Fruit fly (Drosophila melanogaster): ENCODE measurements around the gene CG34150.

CG34150 gene

DNA sequence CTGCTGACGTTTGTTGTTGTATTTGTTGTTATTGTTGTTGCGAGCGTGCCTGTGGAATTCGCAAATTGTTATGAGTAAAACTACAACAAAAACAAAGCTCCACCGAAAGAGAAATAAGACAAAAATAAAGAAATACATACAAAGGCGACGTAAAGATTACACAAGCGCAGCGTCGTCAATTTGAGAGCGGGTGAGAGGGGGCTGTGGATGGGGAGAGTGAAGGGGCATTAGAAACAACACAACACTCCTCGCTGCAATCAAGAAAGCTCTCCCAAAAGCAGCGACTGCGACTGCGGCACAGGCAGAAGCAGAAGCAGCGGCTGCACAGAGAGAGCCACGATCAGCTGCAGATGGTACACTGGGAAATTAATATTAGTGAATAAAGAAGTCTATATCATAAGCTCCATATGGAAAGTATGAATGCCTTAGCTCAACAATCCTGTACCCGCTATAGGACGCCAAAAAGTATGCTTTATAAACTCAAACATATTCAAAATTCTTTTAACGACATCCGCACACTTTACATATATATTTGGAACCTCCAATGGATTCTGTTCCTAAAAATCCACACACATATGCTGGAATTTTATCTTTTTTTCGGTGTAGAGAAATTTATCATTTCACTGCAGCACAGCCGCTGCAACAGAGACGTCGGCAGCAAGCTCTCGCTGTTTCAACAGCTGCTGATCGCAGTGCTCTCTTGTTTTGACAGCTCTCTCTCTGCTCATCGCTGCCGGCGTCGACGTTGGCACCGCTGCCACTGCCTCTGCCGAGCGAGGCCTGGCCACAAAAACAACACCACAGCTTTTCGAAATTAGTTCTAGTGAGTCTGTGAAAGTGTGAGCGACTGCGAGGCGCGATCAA lies 45.3 kb upstream of the CG34150 start, which contains the start of gene CG13631:
Gene CG13631 (plus strand): TSS at position 814 of the 864 bp plus-strand sequence.
- TF ChIP-seq CG11294 (GFP tag; IDR thresholded peaks at IDR 0.05) (peak; percentile 95), Hr39 (GFP tag; optimal IDR thresholded peaks at IDR 0.05) (peak; percentile 97), Hr4 (GFP tag; optimal IDR thresholded peaks at IDR 0.05) (peak; percentile 99), CG6163 (GFP tag; IDR thresholded peaks at IDR 0.05) (peak; percentile 96), CG16779 (tag; optimal IDR thresholded peaks at IDR 0.05) (peak; percentile 91), cyc (GFP tag; optimal IDR thresholded peaks at IDR 0.05) (peak; percentile 97), CG3919 (GFP tag; optimal IDR thresholded peaks at IDR 0.05) (peak; percentile 98), CG31627 (GFP tag; optimal IDR thresholded peaks at IDR 0.05) (peak; percentile 98), pdm3 (GFP tag; optimal IDR thresholded peaks at IDR 0.05) (peak; percentile 98), dsx (GFP tag; optimal IDR thresholded peaks at IDR 0.05; ENCODE audit: poor library complexity, severe bottlenecking) (peak; percentile 75), svp (GFP tag) (peak; percentile 96), Gug (GFP tag; IDR thresholded peaks at IDR 0.05) (peak; percentile 98), CG11762 (GFP tag; optimal IDR thresholded peaks at IDR 0.05; ENCODE audit: insufficient read depth) (peak; percentile 97), Smox (GFP tag; optimal IDR thresholded peaks at IDR 0.05) (peak; percentile 94), CG10631 (GFP tag; optimal IDR thresholded peaks at IDR 0.05) (peak; percentile 97), CG8119 (GFP tag; IDR thresholded peaks at IDR 0.05) (peak; percentile 99), eg (GFP tag; IDR thresholded peaks at IDR 0.05) (peak; percentile 97), CG11902 (GFP tag; optimal IDR thresholded peaks at IDR 0.05) (peak; percentile 96), CG32006 (GFP tag; optimal IDR thresholded peaks at IDR 0.05) (peak; percentile 100), CG8319 (GFP tag; optimal IDR thresholded peaks at IDR 0.05) (peak; percentile 97), fd59A (GFP tag; optimal IDR thresholded peaks at IDR 0.05) (peak; percentile 81), vri (GFP tag; optimal IDR thresholded peaks at IDR 0.05) (peak; percentile 93), CG1621 (tag; optimal IDR thresholded peaks at IDR 0.05) (peak; percentile 78), Ets96B (tag; optimal IDR thresholded peaks at IDR 0.05) (peak; percentile 87), Sox15 (GFP tag; optimal IDR thresholded peaks at IDR 0.05) (peak; percentile 95), Ets21C (GFP tag; optimal IDR thresholded peaks at IDR 0.05) (peak; percentile 97), CG6808 (GFP tag; optimal IDR thresholded peaks at IDR 0.05) (peak; percentile 80), spab (GFP tag; optimal IDR thresholded peaks at IDR 0.05) (peak; percentile 83), CG4318 (GFP tag; optimal IDR thresholded peaks at IDR 0.05) (peak; percentile 99), CG6854 (GFP tag; optimal IDR thresholded peaks at IDR 0.05) (peak; percentile 83), CG15336 (GFP tag; IDR thresholded peaks at IDR 0.05) (peak; percentile 99), fkh (GFP tag; optimal IDR thresholded peaks at IDR 0.05) (peak; percentile 27), Hr38 (GFP tag; optimal IDR thresholded peaks at IDR 0.05) (peak; percentile 81), ss (GFP tag; optimal IDR thresholded peaks at IDR 0.05) (peak; percentile 35 to 71), OdsH (GFP tag; optimal IDR thresholded peaks at IDR 0.05) (peak; percentile 98), dac (GFP tag; optimal IDR thresholded peaks at IDR 0.05) (peak; percentile 99), Met (GFP tag; optimal IDR thresholded peaks at IDR 0.05) (peak; percentile 96), Sox102F (GFP tag; optimal IDR thresholded peaks at IDR 0.05) (peak; percentile 94), topi (GFP tag; optimal IDR thresholded peaks at IDR 0.05) (peak; percentile 97), Sox14 (GFP tag; optimal IDR thresholded peaks at IDR 0.05) (peak; percentile 98), CG9139 (GFP tag; optimal IDR thresholded peaks at IDR 0.05) (peak; percentile 66), CG10669 (GFP tag; optimal IDR thresholded peaks at IDR 0.05) (peak; percentile 88), esn (GFP tag; optimal IDR thresholded peaks at IDR 0.05) (peak; percentile 98), Lpt (GFP tag; optimal IDR thresholded peaks at IDR 0.05) (peak; percentile 99), fd85E (GFP tag; optimal IDR thresholded peaks at IDR 0.05) (peak; percentile 80), Eip75B (GFP tag; optimal IDR thresholded peaks at IDR 0.05) (peak; percentile 98), Eip78C (GFP tag) (peak; percentile 99), net (GFP tag; optimal IDR thresholded peaks at IDR 0.05) (peak; percentile 98), CG6792 (GFP tag; optimal IDR thresholded peaks at IDR 0.05) (peak; percentile 97), Eip93F (GFP tag; optimal IDR thresholded peaks at IDR 0.05) (peak; percentile 73)
